Worm (Caenorhabditis elegans) whole organism, L2 larva: ENCODE results near the gene C23G10.5.

Experiments used
- C34F6.9 ChIP-seq: fragments of 150-350 bp; optimal IDR thresholded peaks from 2 replicates; lab custom pipeline; 2014; ENCODE audit warnings: missing biosample characterization, missing genetic modification characterization
- ZK546.5 ChIP-seq: sonication (generic microtip); optimal IDR thresholded peaks from 2 replicates; lab custom pipeline; 2017; ENCODE audit warnings: missing biosample characterization, missing genetic modification characterization
- ceh-16 ChIP-seq: fragments of 150-350 bp; optimal IDR thresholded peaks from 2 replicates; lab custom pipeline; 2014; ENCODE audit warnings: missing biosample characterization, missing genetic modification characterization
- egl-27 ChIP-seq: sonication (generic microtip); optimal IDR thresholded peaks from 3 replicates; lab custom pipeline; 2017; ENCODE audit warnings: missing biosample characterization, missing genetic modification reagents, missing genetic modification characterization
- fos-1 ChIP-seq: fragments of 150-350 bp; optimal IDR thresholded peaks from 2 replicates; lab custom pipeline; 2014; ENCODE audit warnings: missing biosample characterization, missing genetic modification characterization
- lin-11 ChIP-seq: fragments of 150-350 bp; sonication (generic microtip); optimal IDR thresholded peaks from 2 replicates; lab custom pipeline; 2014; ENCODE audit warnings: missing biosample characterization, missing genetic modification characterization, inconsistent platforms, mixed read lengths
- lin-13 ChIP-seq: fragments of 150-350 bp; optimal IDR thresholded peaks from 2 replicates; lab custom pipeline; 2014; ENCODE audit warnings: missing biosample characterization, missing genetic modification reagents, missing genetic modification characterization
- nhr-11 ChIP-seq: fragments of 150-350 bp; optimal IDR thresholded peaks from 2 replicates; lab custom pipeline; 2014; ENCODE audit warnings: missing biosample characterization, missing genetic modification characterization
- nhr-12 ChIP-seq: fragments of 150-350 bp; optimal IDR thresholded peaks from 2 replicates; lab custom pipeline; 2014; ENCODE audit warnings: missing biosample characterization, missing genetic modification characterization
- nhr-25 ChIP-seq: fragments of 150-350 bp; sonication (generic microtip); optimal IDR thresholded peaks from 3 replicates; lab custom pipeline; 2014; ENCODE audit warnings: missing biosample characterization, missing genetic modification characterization
- snpc-4 ChIP-seq: fragments of 150-350 bp; optimal IDR thresholded peaks from 2 replicates; lab custom pipeline; 2014; ENCODE audit warnings: missing biosample characterization, missing genetic modification characterization
- zag-1 ChIP-seq: fragments of 150-350 bp; optimal IDR thresholded peaks from 2 replicates; lab custom pipeline; 2014; ENCODE audit warnings: missing biosample characterization, missing genetic modification characterization
- ztf-11 ChIP-seq: sonication (generic microtip); optimal IDR thresholded peaks from 2 replicates; lab custom pipeline; 2017; ENCODE audit warnings: missing biosample characterization, missing genetic modification characterization

DNA sequence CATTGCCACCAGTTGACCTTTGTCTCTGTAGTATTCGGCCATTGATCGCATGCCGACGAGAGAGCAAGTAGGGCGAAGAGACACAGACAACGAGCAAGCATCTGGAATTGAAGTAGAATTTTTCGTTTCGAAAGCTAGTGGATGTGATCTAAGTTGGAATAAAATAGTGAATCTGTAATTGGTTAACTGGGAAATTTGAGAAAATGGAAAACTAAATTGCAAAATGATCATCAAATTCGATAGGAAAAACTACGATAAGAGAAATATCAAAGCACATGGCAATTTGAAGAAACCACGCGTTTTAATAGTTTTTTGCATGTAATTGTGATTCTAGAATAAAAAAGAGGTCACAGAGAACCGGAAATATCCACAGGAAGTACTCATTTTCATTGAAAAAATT lies 14.1 kb upstream of the C23G10.5 start, which contains the start of gene F42A10.6:
- TF ChIP-seq ZK546.5 (tag; lab: Kevin White, UChicago): no peak
- no peak for TF ChIP-seq lin-13 (GFP tag; lab: Kevin White, UChicago)
- no peak for TF ChIP-seq nhr-12 (tag; lab: Kevin White, UChicago)
- no peak for TF ChIP-seq nhr-11 (tag; lab: Kevin White, UChicago)
- TF ChIP-seq snpc-4 (tag; lab: Kevin White, UChicago): no peak
- TF ChIP-seq fos-1 (tag; lab: Kevin White, UChicago): peak; percentile 23
- no peak for TF ChIP-seq ztf-11
- TF ChIP-seq C34F6.9: no peak
- no peak for TF ChIP-seq lin-11 (tag; lab: Kevin White, UChicago)
- no peak for TF ChIP-seq ceh-16 (tag; lab: Kevin White, UChicago)
- TF ChIP-seq egl-27: no peak
- TF ChIP-seq nhr-25 (tag; lab: Kevin White, UChicago): no peak
- no peak for TF ChIP-seq zag-1 (tag; lab: Kevin White, UChicago)
